Worm (Caenorhabditis elegans) whole organism, late embryonic: ENCODE results near the gene arx-6.

ENCODE experiments used
- F13H6.1 ChIP-seq: sonication (generic microtip); optimal IDR thresholded peaks from 2 replicates; lab custom pipeline; 2016; ENCODE audit warnings: missing genetic modification characterization, missing compliant biosample characterization
- ahr-1 ChIP-seq: sonication (generic microtip); optimal IDR thresholded peaks from 2 replicates; lab custom pipeline; 2016; ENCODE audit warnings: missing genetic modification characterization, missing compliant biosample characterization
- ceh-14 ChIP-seq: sonication (generic microtip); optimal IDR thresholded peaks from 2 replicates; lab custom pipeline; 2016; ENCODE audit warnings: missing genotype, missing genetic modification characterization, missing compliant biosample characterization
- ceh-18 ChIP-seq: sonication (generic microtip); optimal IDR thresholded peaks from 2 replicates; lab custom pipeline; 2016; ENCODE audit warnings: missing genetic modification characterization, missing compliant biosample characterization
- ceh-30 ChIP-seq: fragments of 150-350 bp; optimal IDR thresholded peaks from 2 replicates; lab custom pipeline; 2014; ENCODE audit warnings: missing biosample characterization, missing genetic modification characterization
- ceh-31 ChIP-seq: sonication (generic microtip); optimal IDR thresholded peaks from 2 replicates; lab custom pipeline; 2016; ENCODE audit warnings: missing genetic modification characterization, missing compliant biosample characterization
- ceh-34 ChIP-seq: sonication (generic microtip); optimal IDR thresholded peaks from 2 replicates; lab custom pipeline; 2016; ENCODE audit warnings: mild to moderate bottlenecking, missing genetic modification characterization, missing compliant biosample characterization
- ceh-6 ChIP-seq: fragments of 200-800 bp; sonication (Bioruptor generic); optimal IDR thresholded peaks from 2 replicates; lab custom pipeline; 2018; ENCODE audit warnings: mild to moderate bottlenecking, missing genetic modification characterization, missing compliant biosample characterization
- ceh-9 ChIP-seq: sonication (generic microtip); optimal IDR thresholded peaks from 2 replicates; lab custom pipeline; 2016; ENCODE audit warnings: mild to moderate bottlenecking, missing genetic modification characterization, inconsistent platforms, missing compliant biosample characterization
- dmd-4 ChIP-seq: sonication (generic microtip); optimal IDR thresholded peaks from 2 replicates; lab custom pipeline; 2016; ENCODE audit warnings: borderline replicate concordance, missing genetic modification characterization, missing compliant biosample characterization
- dve-1 ChIP-seq: sonication (generic microtip); optimal IDR thresholded peaks from 2 replicates; lab custom pipeline; 2017; ENCODE audit warnings: antibody characterized with exemption, mild to moderate bottlenecking, missing genetic modification characterization, missing compliant biosample characterization
- fkh-10 ChIP-seq: fragments of 150-350 bp; optimal IDR thresholded peaks from 2 replicates; lab custom pipeline; 2014; ENCODE audit warnings: missing biosample characterization, missing genetic modification reagents, missing genetic modification characterization
- hlh-30 ChIP-seq: sonication (generic microtip); optimal IDR thresholded peaks from 2 replicates; lab custom pipeline; 2017; ENCODE audit warnings: antibody characterized with exemption, missing genetic modification characterization, missing compliant biosample characterization; ENCODE audit not compliant: insufficient read depth
- hlh-6 ChIP-seq: sonication (generic microtip); optimal IDR thresholded peaks from 2 replicates; lab custom pipeline; 2016; ENCODE audit warnings: missing genotype, missing genetic modification characterization, missing compliant biosample characterization
- hlh-8 ChIP-seq: sonication (generic microtip); optimal IDR thresholded peaks from 2 replicates; lab custom pipeline; 2016; ENCODE audit warnings: missing genotype, missing genetic modification characterization, missing compliant biosample characterization
- nfya-1 ChIP-seq: sonication (generic microtip); optimal IDR thresholded peaks from 2 replicates; lab custom pipeline; 2017; ENCODE audit warnings: missing genetic modification characterization, mild to moderate bottlenecking, missing compliant biosample characterization, antibody characterized with exemption, moderate library complexity
- pat-9 ChIP-seq: fragments of 200-800 bp; sonication (Bioruptor generic); optimal IDR thresholded peaks from 2 replicates; lab custom pipeline; 2018; ENCODE audit warnings: mild to moderate bottlenecking, missing genetic modification characterization, moderate library complexity, missing compliant biosample characterization
- pax-1 ChIP-seq: fragments of 150-350 bp; optimal IDR thresholded peaks from 2 replicates; lab custom pipeline; 2014; ENCODE audit warnings: missing biosample characterization, missing genetic modification characterization
- pros-1 ChIP-seq: fragments of 150-350 bp; optimal IDR thresholded peaks from 2 replicates; lab custom pipeline; 2014; ENCODE audit warnings: missing biosample characterization, missing genetic modification reagents, missing genetic modification characterization
- ref-2 ChIP-seq: sonication (generic microtip); optimal IDR thresholded peaks from 2 replicates; lab custom pipeline; 2016; ENCODE audit warnings: missing genetic modification characterization, missing compliant biosample characterization
- rnt-1 ChIP-seq: sonication (generic microtip); optimal IDR thresholded peaks from 2 replicates; lab custom pipeline; 2016; ENCODE audit warnings: missing genetic modification characterization, missing compliant biosample characterization
- sox-4 ChIP-seq: sonication (generic microtip); optimal IDR thresholded peaks from 2 replicates; lab custom pipeline; 2017; ENCODE audit warnings: mild to moderate bottlenecking, missing genetic modification characterization, inconsistent platforms, missing compliant biosample characterization
- tbx-7 ChIP-seq: sonication (generic microtip); optimal IDR thresholded peaks from 2 replicates; lab custom pipeline; 2016; ENCODE audit warnings: missing genotype, missing genetic modification characterization, missing compliant biosample characterization
- unc-3 ChIP-seq, 2 experiments: fragments of 200-800 bp in 1 of 2; sonication (Bioruptor generic) in 1 of 2; sonication (generic microtip) in 1 of 2; conservative IDR thresholded peaks in 1 of 2; optimal IDR thresholded peaks in 1 of 2; 2 replicates each; pipeline versions ENCODE4 v1.3.6 to Lab custom; 2016 to 2022; ENCODE audit warnings: missing compliant biosample characterization in 2 of 2, missing genetic modification characterization in 2 of 2, missing genetic modification reagents in 1 of 2
- unc-42 ChIP-seq: sonication (generic microtip); optimal IDR thresholded peaks from 2 replicates; lab custom pipeline; 2016; ENCODE audit warnings: missing genotype, missing genetic modification characterization, missing compliant biosample characterization
- ztf-16 ChIP-seq: sonication (generic microtip); optimal IDR thresholded peaks from 2 replicates; lab custom pipeline; 2017; ENCODE audit warnings: missing genetic modification characterization, missing compliant biosample characterization

The arx-6 gene

ce11 chrIII:4866762-4867161, 11.7 kb upstream of the arx-6 start, which contains the start of gene C35D10.17:
C35D10.17 (plus strand) TSS chrIII:4867062.
- TF ChIP-seq dve-1 (tag; lab: Kevin White, UChicago) (no peak), dmd-4 (tag; lab: Kevin White, UChicago) (no peak)

DNA sequence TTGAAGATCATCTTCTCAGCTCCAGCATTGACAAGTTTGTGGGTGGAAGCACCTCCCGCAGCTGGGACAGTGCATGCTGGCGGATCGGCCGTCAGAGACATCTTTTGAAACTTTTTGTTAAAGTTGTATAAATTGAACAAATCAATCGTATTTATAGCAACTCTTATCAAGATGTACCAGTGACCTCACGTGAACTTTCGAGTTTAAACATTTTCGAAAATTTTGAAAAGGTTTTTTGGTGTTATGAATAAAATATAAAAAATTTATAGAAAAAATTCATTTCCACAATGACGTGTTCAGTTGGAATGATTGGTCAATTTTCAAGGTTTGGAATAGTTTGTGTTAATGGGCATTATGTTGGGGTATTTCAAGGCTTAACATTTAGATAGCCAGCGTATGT, 9.8 kb upstream of the arx-6 start, which contains the start of the genes msd-4 and C35D10.3:
msd-4 (minus strand) TSS at position 101 of the 400 bp plus-strand sequence.
C35D10.3 (plus strand) TSS at position 279 of the 400 bp plus-strand sequence.
- TF ChIP-seq nfya-1 (tag; lab: Kevin White, UChicago) (no peak), unc-42 (no peak), hlh-8 (tag; lab: Kevin White, UChicago) (no peak), sox-4 (tag; lab: Kevin White, UChicago) (no peak), F13H6.1 (tag; lab: Kevin White, UChicago) (no peak), ahr-1 (tag; lab: Kevin White, UChicago) (no peak), dmd-4 (tag; lab: Kevin White, UChicago) (no peak), hlh-30 (tag; lab: Kevin White, UChicago) (no peak), pat-9 (tag; lab: Kevin White, UChicago) (no peak)

DNA sequence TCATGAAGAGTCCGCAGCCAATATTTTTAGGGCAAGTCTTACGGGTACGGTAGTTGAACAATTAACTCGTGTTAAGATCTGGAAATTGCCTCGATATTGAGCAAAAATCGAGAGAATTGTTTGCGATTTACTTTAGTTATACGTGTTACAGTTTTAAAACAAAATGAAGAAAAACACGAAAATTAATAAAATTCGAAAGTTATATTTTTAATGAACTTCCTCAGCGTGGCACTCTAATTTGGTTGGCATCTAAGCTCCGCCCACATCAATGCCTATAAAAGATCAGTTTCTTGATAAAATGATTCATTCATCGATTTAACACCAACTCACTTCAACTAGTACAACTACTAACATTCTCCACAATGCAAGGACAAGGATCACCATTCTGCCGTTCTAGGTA, 8.0 kb upstream of the arx-6 start, which contains the start of gene gipc-1:
gipc-1 (plus strand) TSS at position 301 of the 400 bp plus-strand sequence.
- TF ChIP-seq pat-9 (tag; lab: Kevin White, UChicago) (no peak), ceh-9 (tag; lab: Kevin White, UChicago) (no peak), dmd-4 (tag; lab: Kevin White, UChicago) (no peak), hlh-6 (tag; lab: Kevin White, UChicago) (no peak), rnt-1 (tag; lab: Kevin White, UChicago) (no peak), ceh-14 (tag; lab: Kevin White, UChicago) (no peak)

- no peak for TF ChIP-seq pat-9 (tag; lab: Kevin White, UChicago)
- no peak for TF ChIP-seq ceh-18 (tag; lab: Kevin White, UChicago)
- TF ChIP-seq ahr-1 (tag; lab: Kevin White, UChicago): no peak
- no peak for TF ChIP-seq ztf-16
- no peak for TF ChIP-seq sox-4 (tag; lab: Kevin White, UChicago)
Observed at ce11 chrIII:4873395-4873794, 5.1 kb upstream of the arx-6 start.

ce11 chrIII:4874671-4875070, 3.8 kb upstream of the arx-6 start, which contains the start of gene C35D10.12:
C35D10.12 (minus strand) TSS chrIII:4874771.
- TF ChIP-seq ceh-30 (no peak), ref-2 (tag; lab: Kevin White, UChicago) (no peak)

ce11 chrIII:4875663-4876062, 2.8 kb upstream of the arx-6 start:
- TF ChIP-seq ceh-34 (tag; lab: Kevin White, UChicago): no peak
- peak; percentile 24 for TF ChIP-seq ceh-31 (tag; lab: Kevin White, UChicago)
- TF ChIP-seq, all 69 proteins: peak for 1

DNA sequence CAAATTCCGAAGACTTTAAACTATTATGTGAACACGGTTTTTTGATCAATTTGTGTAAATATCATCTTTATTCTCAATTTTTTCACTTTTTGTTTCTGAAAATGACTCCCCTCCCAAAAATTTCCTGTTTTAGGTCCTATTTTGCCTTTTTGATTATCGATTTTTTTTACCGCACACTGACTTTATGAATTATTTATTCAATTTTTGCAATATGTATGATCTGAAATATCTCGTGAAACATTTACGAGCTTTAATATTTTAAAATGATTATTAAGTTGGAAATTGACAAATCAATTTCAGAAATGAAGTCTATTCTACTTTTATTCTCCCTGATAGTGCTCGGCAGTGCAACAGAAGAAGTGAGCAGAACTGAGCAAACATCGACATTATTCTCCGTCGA, 987 bp downstream of the arx-6 start, which contains the start of gene C35D10.1:
C35D10.1 (plus strand) TSS at position 301 of the 400 bp plus-strand sequence.
- no peak for TF ChIP-seq tbx-7 (tag; lab: Kevin White, UChicago)
- no peak for TF ChIP-seq dve-1 (tag; lab: Kevin White, UChicago)
- TF ChIP-seq pax-1 (tag; lab: Kevin White, UChicago): no peak
- TF ChIP-seq F13H6.1 (tag; lab: Kevin White, UChicago): no peak
- TF ChIP-seq pros-1 (tag; lab: Kevin White, UChicago): no peak
- no peak for TF ChIP-seq unc-3 (GFP tag; conservative IDR thresholded peaks at IDR 0.05; lab: Robert Waterston, UW)
- no peak for TF ChIP-seq unc-3 (tag; optimal IDR thresholded peaks at IDR 0.05; lab: Kevin White, UChicago)
- no peak for TF ChIP-seq fkh-10
- no peak for TF ChIP-seq ceh-6 (GFP tag; lab: Kevin White, UChicago)
- TF ChIP-seq, all 69 proteins: peak for 0
